Worm (Caenorhabditis elegans) whole organism, early embryonic: Measurements from ENCODE around the gene fipr-9.

ENCODE experiments used
- B0310.2 ChIP-seq: sonication (generic microtip); optimal IDR thresholded peaks from 2 replicates; lab custom pipeline; 2016; ENCODE audit warnings: mild to moderate bottlenecking, missing genetic modification characterization, missing compliant biosample characterization
- F13C5.2 ChIP-seq: sonication (generic microtip); optimal IDR thresholded peaks from 2 replicates; lab custom pipeline; 2017; ENCODE audit warnings: mild to moderate bottlenecking, missing genetic modification characterization, inconsistent platforms, missing compliant biosample characterization
- aly-1 ChIP-seq: sonication (generic microtip); optimal IDR thresholded peaks from 2 replicates; lab custom pipeline; 2016; ENCODE audit warnings: missing genetic modification characterization, missing compliant biosample characterization
- ama-1 ChIP-seq: fragments of 150-350 bp; optimal IDR thresholded peaks from 2 replicates; lab custom pipeline; 2014
- ceh-13 ChIP-seq: fragments of 200-800 bp; sonication (Bioruptor generic); optimal IDR thresholded peaks from 2 replicates; lab custom pipeline; 2018; ENCODE audit warnings: mild to moderate bottlenecking, missing genetic modification characterization, missing compliant biosample characterization
- ceh-36 ChIP-seq: sonication (generic microtip); optimal IDR thresholded peaks from 2 replicates; lab custom pipeline; 2016; ENCODE audit warnings: missing genetic modification characterization, inconsistent platforms, missing compliant biosample characterization
- ets-7 ChIP-seq: sonication (generic microtip); optimal IDR thresholded peaks from 2 replicates; lab custom pipeline; 2016; ENCODE audit warnings: missing genotype, missing genetic modification characterization, missing compliant biosample characterization
- flt-1 ChIP-seq: fragments of 200-800 bp; sonication (Bioruptor generic); IDR thresholded peaks from 2 replicates; pipeline ENCODE4 v1.3.6; 2022; ENCODE audit warnings: missing genetic modification characterization, missing compliant biosample characterization
- hmbx-1 ChIP-seq: sonication (generic microtip); optimal IDR thresholded peaks from 2 replicates; lab custom pipeline; 2016; ENCODE audit warnings: mild to moderate bottlenecking, missing genetic modification characterization, missing compliant biosample characterization
- hmg-4 ChIP-seq: fragments of 200-800 bp; sonication (Bioruptor generic); optimal IDR thresholded peaks from 2 replicates; lab custom pipeline; 2018; ENCODE audit warnings: mild to moderate bottlenecking, missing genetic modification characterization, missing compliant biosample characterization
- hnd-1 ChIP-seq: sonication (generic microtip); optimal IDR thresholded peaks from 2 replicates; lab custom pipeline; 2016; ENCODE audit warnings: missing genetic modification characterization, missing compliant biosample characterization
- pes-1 ChIP-seq: fragments of 200-800 bp; sonication (Bioruptor generic); IDR thresholded peaks from 2 replicates; pipeline ENCODE4 v1.3.6; 2022; ENCODE audit warnings: missing genetic modification reagents, missing genetic modification characterization, missing compliant biosample characterization
- scrt-1 ChIP-seq: fragments of 200-800 bp; sonication (Bioruptor generic); IDR thresholded peaks from 2 replicates; pipeline ENCODE4 v1.3.6; 2022; ENCODE audit warnings: missing genetic modification characterization, missing compliant biosample characterization
- sea-1 ChIP-seq: fragments of 200-800 bp; sonication (Bioruptor generic); conservative IDR thresholded peaks from 2 replicates; pipeline ENCODE4 v1.3.6; 2022; ENCODE audit warnings: missing genetic modification characterization, missing compliant biosample characterization
- tbx-11 ChIP-seq: fragments of 200-800 bp; sonication (Bioruptor generic); IDR thresholded peaks from 2 replicates; pipeline ENCODE4 v1.3.6; 2022; ENCODE audit warnings: missing genetic modification characterization, missing compliant biosample characterization
- tbx-37 ChIP-seq: fragments of 200-800 bp; sonication (Bioruptor generic); conservative IDR thresholded peaks from 2 replicates; pipeline ENCODE4 v1.3.6; 2022; ENCODE audit warnings: missing genetic modification reagents, missing genetic modification characterization, missing compliant biosample characterization
- tra-4 ChIP-seq: sonication (generic microtip); optimal IDR thresholded peaks from 2 replicates; lab custom pipeline; 2017; ENCODE audit warnings: missing genetic modification characterization, missing compliant biosample characterization

Gene fipr-9

DNA sequence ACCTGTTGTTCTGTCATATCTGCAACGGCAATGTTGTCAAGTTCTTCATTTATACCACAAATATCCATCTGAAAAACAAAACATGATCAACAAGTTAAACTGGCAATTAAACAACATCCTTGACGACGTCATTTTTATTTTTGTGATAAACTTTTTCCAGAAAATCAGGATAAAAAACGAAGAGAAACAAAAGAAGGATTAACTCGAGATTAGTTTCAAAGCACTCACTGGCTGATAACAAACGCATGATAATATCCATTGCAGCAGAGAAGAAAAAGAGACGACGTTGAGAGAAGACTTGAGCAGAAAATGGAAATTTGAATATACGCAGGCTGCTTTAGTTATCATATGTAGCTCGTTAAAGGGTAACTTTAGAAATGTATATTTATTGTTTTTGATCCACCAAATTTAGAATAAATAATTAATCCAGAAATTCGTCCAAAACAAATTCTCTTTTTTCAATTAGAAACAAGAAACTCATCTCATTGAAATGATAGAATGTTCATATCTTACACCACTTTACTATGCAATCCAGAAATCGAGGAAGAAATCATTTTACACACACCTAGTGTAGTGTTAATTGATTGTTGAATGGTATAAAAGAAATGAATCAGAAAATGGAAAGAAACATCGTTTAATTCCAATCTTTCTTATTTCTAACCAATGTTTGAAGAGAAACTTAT is 19.8 kb downstream of the fipr-9 start, which contains the start of the genes C12D8.21 and col-148:
TSS of gene C12D8.21 (minus strand) at position 68 of the 683 bp plus-strand sequence.
TSS of gene col-148 (plus strand) at position 633 of the 683 bp plus-strand sequence.
- no peak for TF ChIP-seq B0310.2

DNA sequence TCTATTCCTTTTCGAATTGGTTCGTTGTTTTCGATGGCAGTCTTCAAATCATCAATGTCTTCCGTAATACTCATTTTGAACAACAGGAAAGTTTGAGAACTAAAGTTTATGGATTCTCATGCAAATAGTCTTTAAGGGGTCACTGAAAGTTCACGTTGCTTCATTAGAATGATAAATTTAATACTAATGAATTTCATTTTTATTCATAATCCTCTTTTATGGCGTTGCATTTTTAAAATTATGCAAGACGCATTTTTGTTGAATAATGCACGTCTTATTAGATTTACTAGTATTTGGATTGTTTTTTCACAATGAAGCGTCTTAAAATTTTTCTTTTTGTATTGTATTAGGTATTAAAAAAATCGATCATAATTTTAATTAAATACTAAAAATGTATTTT is 21.6 kb downstream of the fipr-9 start, which contains the start of gene C12D8.9:
TSS of gene C12D8.9 (minus strand) at position 101 of the 400 bp plus-strand sequence.
- TF ChIP-seq F13C5.2 (no peak), B0310.2 (no peak), ets-7 (no peak), ceh-13 (GFP tag; lab: Kevin White, UChicago) (no peak), tra-4 (tag; lab: Kevin White, UChicago) (no peak), tbx-11 (no peak), aly-1 (tag; lab: Kevin White, UChicago) (no peak), hmg-4 (GFP tag; lab: Kevin White, UChicago) (no peak), sea-1 (GFP tag; lab: Robert Waterston, UW) (no peak), pes-1 (GFP tag; lab: Robert Waterston, UW) (no peak), ceh-36 (tag; lab: Kevin White, UChicago) (no peak), scrt-1 (no peak), tbx-37 (GFP tag; lab: Robert Waterston, UW) (no peak), flt-1 (no peak), ama-1 (lab: Kevin White, UChicago) (no peak), hmbx-1 (tag; lab: Kevin White, UChicago) (no peak), hnd-1 (no peak)

DNA sequence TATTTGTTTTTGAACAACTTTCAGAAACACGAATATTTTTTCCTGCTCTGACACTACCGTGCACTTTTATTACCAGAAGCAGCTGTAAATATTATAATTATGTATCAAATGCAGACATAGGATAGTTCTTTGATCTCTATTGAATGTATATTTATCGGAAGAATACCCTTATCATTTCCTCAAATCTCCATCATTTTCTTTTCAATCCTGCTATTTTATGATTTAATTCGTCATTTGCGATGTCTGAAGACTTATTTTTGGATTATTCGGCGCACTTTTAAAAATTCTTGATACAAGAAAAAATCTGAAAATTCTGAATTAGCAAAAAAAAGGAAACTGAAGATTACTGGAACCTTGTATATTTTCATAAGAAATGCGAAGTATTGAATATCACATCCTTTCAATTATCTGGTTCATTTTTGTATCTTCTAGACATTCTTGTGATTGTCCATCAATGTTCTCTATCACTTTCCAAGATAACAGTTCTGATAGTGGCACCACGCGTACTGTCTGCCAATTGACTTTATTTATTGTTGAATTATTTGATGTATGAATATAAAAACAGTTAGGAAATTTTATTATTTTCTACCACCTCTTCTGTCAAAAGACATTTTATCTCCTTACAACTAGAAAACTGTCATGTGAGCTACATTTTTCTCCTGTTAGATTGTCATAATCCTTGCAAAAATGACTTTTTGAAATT is 22.7 kb downstream of the fipr-9 start:
- TF ChIP-seq tbx-37 (GFP tag; lab: Robert Waterston, UW) (no peak), sea-1 (GFP tag; lab: Robert Waterston, UW) (no peak)

DNA sequence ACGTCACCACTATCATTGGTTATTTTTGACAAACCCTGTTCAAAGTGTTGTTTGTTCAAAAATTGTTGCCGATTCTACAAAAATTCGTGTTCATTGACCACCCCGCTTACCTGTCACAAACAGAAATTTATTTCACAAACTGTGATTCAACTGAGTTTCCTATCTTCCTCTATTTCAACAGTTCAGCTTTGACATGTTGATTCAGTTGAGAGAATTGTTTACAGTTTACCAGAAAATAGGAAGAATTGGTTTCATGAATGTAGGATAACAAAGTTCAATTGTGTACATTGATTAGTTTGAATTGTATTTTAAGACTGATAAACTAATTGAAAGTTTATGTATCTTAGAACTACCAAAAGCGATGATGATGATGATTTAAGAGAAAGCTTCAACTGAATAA is 24.2 kb downstream of the fipr-9 start:
- TF ChIP-seq tbx-37 (GFP tag; lab: Robert Waterston, UW) (no peak), ets-7 (no peak)

DNA sequence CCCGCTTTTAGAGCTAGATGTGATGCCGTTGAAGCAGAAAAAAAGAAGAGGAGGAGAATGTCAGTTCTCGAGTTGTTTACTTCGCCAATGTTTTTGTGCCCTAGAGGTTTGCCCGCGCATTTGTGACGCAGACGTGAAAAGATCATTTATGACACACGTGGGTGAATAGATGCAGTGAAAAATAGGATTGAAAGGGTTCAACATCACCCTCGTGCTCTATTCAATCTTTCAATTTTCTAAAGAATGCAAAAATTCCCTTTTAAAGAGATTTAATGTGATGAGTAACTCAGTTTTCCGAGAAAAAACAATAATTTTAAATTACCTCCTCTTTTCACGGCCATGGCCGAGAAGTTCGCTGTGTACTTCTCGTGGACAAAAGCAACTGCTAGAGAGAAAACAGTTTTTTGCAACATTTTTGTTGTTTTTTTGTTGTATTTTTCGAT is 25.0 kb downstream of the fipr-9 start:
- TF ChIP-seq tra-4 (tag; lab: Kevin White, UChicago): no peak
- TF ChIP-seq sea-1 (GFP tag; lab: Robert Waterston, UW): no peak
- no peak for TF ChIP-seq flt-1
- TF ChIP-seq hmbx-1 (tag; lab: Kevin White, UChicago): no peak
- no peak for TF ChIP-seq ceh-13 (GFP tag; lab: Kevin White, UChicago)
- no peak for TF ChIP-seq hmg-4 (GFP tag; lab: Kevin White, UChicago)
- no peak for TF ChIP-seq hnd-1
- no peak for TF ChIP-seq ama-1 (lab: Kevin White, UChicago)
- TF ChIP-seq tbx-11: no peak
- no peak for TF ChIP-seq F13C5.2
- no peak for TF ChIP-seq ets-7
- no peak for TF ChIP-seq tbx-37 (GFP tag; lab: Robert Waterston, UW)

DNA sequence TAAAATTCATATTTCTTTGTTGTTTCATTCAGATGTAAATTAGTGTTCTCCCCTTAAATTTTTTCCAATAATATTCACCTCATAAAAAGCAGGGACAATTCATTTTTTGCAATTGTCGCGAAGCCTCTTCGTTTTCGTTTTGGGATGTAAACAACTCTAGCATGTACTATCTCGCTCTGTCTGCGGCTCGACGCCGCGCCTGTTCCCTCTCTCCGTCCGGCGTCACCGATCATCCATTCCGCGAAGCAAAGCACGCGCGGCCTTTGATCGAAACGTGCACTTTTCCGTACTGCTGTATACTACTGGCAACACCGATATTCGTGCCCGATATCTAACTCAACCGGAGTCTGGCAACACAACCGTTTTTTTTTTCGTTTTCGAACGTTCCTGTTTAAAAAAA is 25.5 kb downstream of the fipr-9 start:
- TF ChIP-seq tbx-37 (GFP tag; lab: Robert Waterston, UW) (no peak), ceh-36 (tag; lab: Kevin White, UChicago) (no peak), ceh-13 (GFP tag; lab: Kevin White, UChicago) (no peak), sea-1 (GFP tag; lab: Robert Waterston, UW) (no peak), F13C5.2 (no peak), aly-1 (tag; lab: Kevin White, UChicago) (no peak), ets-7 (no peak), B0310.2 (no peak), ama-1 (lab: Kevin White, UChicago) (no peak), scrt-1 (no peak), tbx-11 (no peak), pes-1 (GFP tag; lab: Robert Waterston, UW) (no peak), flt-1 (no peak), hmg-4 (GFP tag; lab: Kevin White, UChicago) (no peak), tra-4 (tag; lab: Kevin White, UChicago) (no peak), hnd-1 (no peak)

DNA sequence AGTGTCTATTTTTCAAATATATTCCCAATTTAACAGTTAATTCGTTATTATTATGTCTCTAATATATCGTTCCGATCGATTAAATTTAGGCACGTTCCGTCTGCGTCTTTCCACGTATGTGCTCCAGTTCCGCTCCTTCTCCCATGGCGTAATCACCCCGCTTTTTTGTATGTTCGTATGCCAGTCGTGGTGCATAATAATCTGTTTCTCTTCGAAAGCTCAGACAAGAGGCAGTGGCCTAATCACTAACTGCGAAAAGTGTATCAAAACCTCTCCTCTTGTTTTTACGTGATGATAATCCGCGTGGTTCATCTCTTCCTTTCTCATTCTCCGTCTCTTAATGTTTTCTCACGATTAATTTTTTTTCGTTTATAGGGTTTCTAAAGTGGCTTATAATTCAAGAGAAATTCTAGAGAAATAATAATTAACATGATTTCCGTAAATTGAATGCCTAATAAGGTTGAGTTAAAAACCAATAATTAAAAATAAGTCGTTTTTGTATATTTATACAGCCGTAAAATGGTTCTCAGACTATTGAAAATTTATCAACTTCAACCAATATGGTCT is 26.3 kb downstream of the fipr-9 start:
- TF ChIP-seq pes-1 (GFP tag; lab: Robert Waterston, UW) (no peak), hmg-4 (GFP tag; lab: Kevin White, UChicago) (no peak), hmbx-1 (tag; lab: Kevin White, UChicago) (no peak), tbx-37 (GFP tag; lab: Robert Waterston, UW) (no peak), B0310.2 (no peak), F13C5.2 (no peak), ceh-13 (GFP tag; lab: Kevin White, UChicago) (no peak), ceh-36 (tag; lab: Kevin White, UChicago) (no peak), ama-1 (lab: Kevin White, UChicago) (no peak), aly-1 (tag; lab: Kevin White, UChicago) (no peak), hnd-1 (no peak), tra-4 (tag; lab: Kevin White, UChicago) (no peak)
